Worm (Caenorhabditis elegans): ENCODE results near the gene chup-1.

DNA sequence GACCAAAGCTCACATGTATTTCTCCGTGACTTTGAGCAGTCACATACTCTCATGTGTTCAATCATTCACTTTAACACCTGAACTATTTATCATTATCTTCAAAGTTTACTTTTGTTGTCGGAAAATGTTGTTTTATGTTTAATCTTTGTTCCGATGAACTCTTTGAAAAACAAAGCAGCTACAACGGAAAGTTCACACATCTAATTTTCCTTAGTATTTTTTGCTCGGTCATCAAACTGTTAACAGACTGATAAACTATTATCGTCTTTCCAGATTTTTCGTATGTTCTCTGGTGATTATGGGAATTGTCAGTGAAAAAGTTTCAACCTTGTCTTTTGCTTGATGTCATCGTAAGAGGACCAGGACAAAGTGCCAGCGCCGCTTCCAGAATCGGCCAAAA is 36.0 kb upstream of the chup-1 start:
- TF ChIP-seq dao-5 (tag; optimal IDR thresholded peaks at IDR 0.05), result no peak
- no peak for TF ChIP-seq him-1 (tag; optimal IDR thresholded peaks at IDR 0.05)
- no peak for TF ChIP-seq W03F9.2 (tag; optimal IDR thresholded peaks at IDR 0.05)

Measured in whole organism, L4/young adult.